Worm (Caenorhabditis elegans): Measurements from ENCODE around the gene hrpu-1.

Gene hrpu-1

DNA sequence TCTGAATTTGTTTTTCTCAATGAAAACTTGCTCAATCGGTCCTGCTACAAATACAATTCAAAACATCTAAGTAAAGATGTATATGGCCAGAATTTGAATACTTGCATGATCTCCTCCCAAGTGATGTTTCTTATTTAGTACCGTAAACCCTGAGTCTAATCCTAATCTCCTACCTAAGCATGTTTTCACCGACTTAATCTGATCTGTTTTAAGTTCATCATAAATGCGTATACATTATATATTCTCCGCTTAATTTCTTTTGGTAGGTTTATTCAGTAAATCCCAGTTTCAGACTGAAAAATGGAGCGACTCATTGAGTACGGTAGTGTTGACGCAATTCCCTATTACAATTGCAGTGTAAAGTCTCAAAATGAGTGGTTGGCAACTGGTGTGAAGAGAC lies 35.0 kb downstream of the hrpu-1 start, which contains the start of gene srt-50:
srt-50 (plus strand) TSS at position 301 of the 400 bp plus-strand sequence.
- TF ChIP-seq fkh-6 (tag; optimal IDR thresholded peaks at IDR 0.05), result no peak
- TF ChIP-seq ceh-24 (tag; optimal IDR thresholded peaks at IDR 0.05), result no peak
- TF ChIP-seq C08G9.2 (tag; optimal IDR thresholded peaks at IDR 0.05), result no peak
- no peak for TF ChIP-seq tbx-7 (tag; optimal IDR thresholded peaks at IDR 0.05)
- no peak for TF ChIP-seq unc-55 (GFP tag; optimal IDR thresholded peaks at IDR 0.05)
- no peak for TF ChIP-seq unc-3 (GFP tag; conservative IDR thresholded peaks at IDR 0.05)
- TF ChIP-seq unc-3 (tag; optimal IDR thresholded peaks at IDR 0.05), result no peak
- TF ChIP-seq rnt-1 (tag; optimal IDR thresholded peaks at IDR 0.05), result no peak
- TF ChIP-seq ztf-16 (tag; optimal IDR thresholded peaks at IDR 0.05), result no peak
- no peak for TF ChIP-seq ceh-14 (tag; optimal IDR thresholded peaks at IDR 0.05)
- TF ChIP-seq hlh-13 (GFP tag; optimal IDR thresholded peaks at IDR 0.05), result no peak
- TF ChIP-seq elt-4 (tag; optimal IDR thresholded peaks at IDR 0.05), result no peak
- no peak for TF ChIP-seq nhr-11 (tag; optimal IDR thresholded peaks at IDR 0.05)
- no peak for TF ChIP-seq K09A11.1 (tag; optimal IDR thresholded peaks at IDR 0.05; ENCODE audit: insufficient read depth)
- no peak for TF ChIP-seq fkh-10 (GFP tag; optimal IDR thresholded peaks at IDR 0.05)
- TF ChIP-seq sdc-2 (tag; optimal IDR thresholded peaks at IDR 0.05), result no peak
- no peak for TF ChIP-seq K02D7.2 (tag; optimal IDR thresholded peaks at IDR 0.05)
- TF ChIP-seq ceh-9 (tag; optimal IDR thresholded peaks at IDR 0.05), result no peak
- TF ChIP-seq ttx-3 (tag; optimal IDR thresholded peaks at IDR 0.05), result no peak
- TF ChIP-seq ceh-31 (tag; optimal IDR thresholded peaks at IDR 0.05), result no peak

DNA sequence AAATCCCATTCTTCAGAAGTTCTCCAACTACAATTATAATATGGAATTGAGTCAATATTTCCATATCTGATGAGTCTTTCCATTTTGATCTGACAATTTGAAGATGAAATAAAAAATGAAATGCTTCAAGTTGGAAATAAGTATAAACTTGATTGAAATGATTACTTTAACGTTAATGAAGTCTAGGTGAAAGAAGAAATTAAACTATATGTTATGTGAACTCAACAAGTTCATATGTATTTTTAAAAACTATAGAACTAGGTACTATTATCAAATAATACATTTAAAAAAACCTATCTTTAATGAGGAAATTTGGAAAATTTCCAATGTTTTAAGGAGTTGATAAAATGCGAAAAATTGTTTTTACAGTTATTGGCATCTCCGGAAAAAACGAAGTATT lies 58.9 kb downstream of the hrpu-1 start, which contains the start of gene srt-49:
srt-49 (minus strand) TSS at position 101 of the 400 bp plus-strand sequence.
- no peak for TF ChIP-seq pat-9 (tag; optimal IDR thresholded peaks at IDR 0.05)
- no peak for TF ChIP-seq gmeb-2 (tag; optimal IDR thresholded peaks at IDR 0.05)
- TF ChIP-seq C08G9.2 (tag; optimal IDR thresholded peaks at IDR 0.05), result no peak
- no peak for TF ChIP-seq elt-4 (tag; optimal IDR thresholded peaks at IDR 0.05)
- no peak for TF ChIP-seq tbx-7 (tag; optimal IDR thresholded peaks at IDR 0.05)
- TF ChIP-seq K02D7.2 (tag; optimal IDR thresholded peaks at IDR 0.05), result no peak
- no peak for TF ChIP-seq hlh-13 (GFP tag; optimal IDR thresholded peaks at IDR 0.05)
- TF ChIP-seq ceh-48 (tag; optimal IDR thresholded peaks at IDR 0.05), result no peak
- no peak for TF ChIP-seq ceh-45 (GFP tag; IDR thresholded peaks at IDR 0.05)
- no peak for TF ChIP-seq ceh-24 (tag; optimal IDR thresholded peaks at IDR 0.05)
- TF ChIP-seq odd-2 (tag; optimal IDR thresholded peaks at IDR 0.05), result no peak
- no peak for TF ChIP-seq ceh-6 (GFP tag; optimal IDR thresholded peaks at IDR 0.05)
- no peak for TF ChIP-seq ahr-1 (tag; optimal IDR thresholded peaks at IDR 0.05)

Measured in whole organism, late embryonic.